Worm (Caenorhabditis elegans) whole organism, young adult: ENCODE results near the gene nhr-40.

Source experiments
- F33H1.4 ChIP-seq: fragments of 200-800 bp; sonication (Bioruptor generic); IDR thresholded peaks from 2 replicates; pipeline ENCODE4 v1.3.6; 2022; ENCODE audit warnings: missing genetic modification reagents, missing genetic modification characterization, missing compliant biosample characterization
- F52B5.7 ChIP-seq: sonication (generic microtip); optimal IDR thresholded peaks from 2 replicates; lab custom pipeline; 2016; ENCODE audit warnings: mild to moderate bottlenecking, missing genetic modification characterization, missing compliant biosample characterization
- F55B11.4 ChIP-seq: sonication (generic microtip); optimal IDR thresholded peaks from 2 replicates; lab custom pipeline; 2016; ENCODE audit warnings: missing compliant biosample characterization, missing genetic modification characterization, borderline replicate concordance; ENCODE audit not compliant: insufficient read depth
- F57C9.4 ChIP-seq: sonication (generic microtip); optimal IDR thresholded peaks from 2 replicates; lab custom pipeline; 2017; ENCODE audit warnings: mild to moderate bottlenecking, missing genetic modification characterization, missing compliant biosample characterization
- ZK185.1 ChIP-seq: sonication (generic microtip); optimal IDR thresholded peaks from 2 replicates; lab custom pipeline; 2016; ENCODE audit warnings: mild to moderate bottlenecking, missing genetic modification characterization, missing compliant biosample characterization; ENCODE audit not compliant: poor library complexity, severe bottlenecking
- ama-1 ChIP-seq, 3 experiments: fragments of 150-350 bp in 1 of 3; sonication (generic microtip) in 2 of 3; optimal IDR thresholded peaks; 2 replicates each; lab custom pipeline; 2014 to 2018; ENCODE audit warnings: missing biosample characterization in 2 of 3, missing genetic modification characterization in 2 of 3, missing genetic modification reagents in 2 of 3
- aptf-2 ChIP-seq: fragments of 200-800 bp; sonication (Bioruptor generic); conservative IDR thresholded peaks from 2 replicates; pipeline ENCODE4 v1.3.6; 2022; ENCODE audit warnings: missing genetic modification reagents, missing genetic modification characterization, missing compliant biosample characterization
- aptf-3 ChIP-seq: fragments of 200-800 bp; sonication (Bioruptor generic); IDR thresholded peaks from 2 replicates; pipeline ENCODE4 v1.3.6; 2022; ENCODE audit warnings: missing genetic modification characterization, missing compliant biosample characterization
- atf-7 ChIP-seq: sonication (generic microtip); optimal IDR thresholded peaks from 2 replicates; lab custom pipeline; 2017; ENCODE audit warnings: mild to moderate bottlenecking, missing genetic modification characterization, missing compliant biosample characterization
- athp-1 ChIP-seq: sonication (generic microtip); optimal IDR thresholded peaks from 2 replicates; lab custom pipeline; 2017; ENCODE audit warnings: mild to moderate bottlenecking, missing genetic modification characterization, missing compliant biosample characterization
- attf-5 ChIP-seq: fragments of 200-800 bp; sonication (Bioruptor generic); optimal IDR thresholded peaks from 2 replicates; lab custom pipeline; 2018; ENCODE audit warnings: mild to moderate bottlenecking, missing genetic modification characterization, missing compliant biosample characterization
- attf-6 ChIP-seq: fragments of 200-800 bp; sonication (Bioruptor generic); IDR thresholded peaks from 2 replicates; pipeline ENCODE4 v1.3.6; 2022; ENCODE audit warnings: missing genetic modification reagents, missing genetic modification characterization, missing compliant biosample characterization
- bed-2 ChIP-seq: fragments of 200-800 bp; sonication (Bioruptor generic); IDR thresholded peaks from 2 replicates; pipeline ENCODE4 v1.3.6; 2022; ENCODE audit warnings: missing genetic modification reagents, missing genetic modification characterization, missing compliant biosample characterization
- ceh-91 ChIP-seq: fragments of 200-800 bp; sonication (Bioruptor generic); IDR thresholded peaks from 2 replicates; pipeline ENCODE4 v1.3.6; 2022; ENCODE audit warnings: missing genetic modification reagents, missing genetic modification characterization, missing compliant biosample characterization
- egl-44 ChIP-seq: fragments of 200-800 bp; sonication (Bioruptor generic); IDR thresholded peaks from 2 replicates; pipeline ENCODE4 v1.3.6; 2022; ENCODE audit warnings: missing genetic modification reagents, missing genetic modification characterization, missing compliant biosample characterization
- ekl-4 ChIP-seq: fragments of 200-800 bp; sonication (Bioruptor generic); IDR thresholded peaks from 2 replicates; pipeline ENCODE4 v1.3.6; 2022; ENCODE audit warnings: missing genetic modification reagents, missing genetic modification characterization, missing compliant biosample characterization
- ets-4 ChIP-seq: fragments of 200-800 bp; sonication (Bioruptor generic); optimal IDR thresholded peaks from 2 replicates; lab custom pipeline; 2018; ENCODE audit warnings: mild to moderate bottlenecking, missing genetic modification characterization, missing compliant biosample characterization
- hlh-12 ChIP-seq: sonication (generic microtip); optimal IDR thresholded peaks from 2 replicates; lab custom pipeline; 2016; ENCODE audit warnings: missing genetic modification characterization, missing compliant biosample characterization
- hlh-26 ChIP-seq: fragments of 200-800 bp; sonication (Bioruptor generic); conservative IDR thresholded peaks from 2 replicates; pipeline ENCODE4 v1.3.6; 2022; ENCODE audit warnings: missing genetic modification reagents, missing genetic modification characterization, missing compliant biosample characterization
- hmg-1.2 ChIP-seq: fragments of 200-800 bp; sonication (Bioruptor generic); IDR thresholded peaks from 2 replicates; pipeline ENCODE4 v1.3.6; 2022; ENCODE audit warnings: missing genetic modification reagents, missing genetic modification characterization, missing compliant biosample characterization
- hsf-1 ChIP-seq: fragments of 200-800 bp; sonication (Bioruptor generic); IDR thresholded peaks from 2 replicates; pipeline ENCODE4 v1.3.6; 2022; ENCODE audit warnings: missing genetic modification reagents, missing genetic modification characterization, missing compliant biosample characterization
- lin-26 ChIP-seq: fragments of 200-800 bp; sonication (Bioruptor generic); IDR thresholded peaks from 2 replicates; pipeline ENCODE4 v1.3.6; 2022; ENCODE audit warnings: missing genetic modification reagents, missing genetic modification characterization, missing compliant biosample characterization
- lin-35 ChIP-seq, 3 experiments: fragments of 150-350 bp in 2 of 3; sonication (generic microtip) in 1 of 3; optimal IDR thresholded peaks; 2 replicates each; lab custom pipeline; 2014 to 2018; ENCODE audit warnings: missing biosample characterization in 3 of 3, missing genetic modification characterization in 3 of 3, missing genetic modification reagents in 3 of 3
- lin-40 ChIP-seq: sonication (generic microtip); optimal IDR thresholded peaks from 2 replicates; lab custom pipeline; 2016; ENCODE audit warnings: missing genetic modification characterization, mild to moderate bottlenecking, missing compliant biosample characterization, missing genotype, missing genetic modification reagents
- lin-54 ChIP-seq: fragments of 200-800 bp; sonication (Bioruptor generic); optimal IDR thresholded peaks from 2 replicates; lab custom pipeline; 2018; ENCODE audit warnings: mild to moderate bottlenecking, missing genetic modification characterization, missing compliant biosample characterization
- madf-10 ChIP-seq: sonication (generic microtip); optimal IDR thresholded peaks from 2 replicates; lab custom pipeline; 2016; ENCODE audit warnings: mild to moderate bottlenecking, missing genetic modification characterization, missing compliant biosample characterization
- mel-28 ChIP-seq: sonication (generic microtip); optimal IDR thresholded peaks from 2 replicates; lab custom pipeline; 2016; ENCODE audit warnings: borderline replicate concordance, mild to moderate bottlenecking, missing genetic modification characterization, missing compliant biosample characterization
- nhr-120 ChIP-seq: fragments of 200-800 bp; sonication (Bioruptor generic); IDR thresholded peaks from 2 replicates; pipeline ENCODE4 v1.3.6; 2022; ENCODE audit warnings: missing genetic modification characterization, missing compliant biosample characterization
- rpc-1 ChIP-seq, 2 experiments: fragments of 150-350 bp in 1 of 2; sonication (generic microtip) in 1 of 2; optimal IDR thresholded peaks; 2 replicates each; lab custom pipeline; 2014 to 2018; ENCODE audit warnings: missing biosample characterization in 1 of 2, missing genetic modification characterization in 1 of 2, missing genetic modification reagents in 1 of 2, missing genotype in 1 of 2
- snpc-4 ChIP-seq, 5 experiments: fragments of 150-350 bp in 1 of 5; sonication (generic microtip) in 4 of 5; optimal IDR thresholded peaks; 2 replicates each; lab custom pipeline; 2014 to 2018; ENCODE audit warnings: missing genetic modification characterization in 5 of 5, missing biosample characterization in 3 of 5, antibody characterized with exemption in 2 of 5, mild to moderate bottlenecking in 2 of 5, missing compliant biosample characterization in 2 of 5, missing genotype in 2 of 5, moderate library complexity in 2 of 5, missing genetic modification reagents in 1 of 5
- somi-1 ChIP-seq: fragments of 200-800 bp; sonication (Bioruptor generic); optimal IDR thresholded peaks from 2 replicates; lab custom pipeline; 2018; ENCODE audit warnings: mild to moderate bottlenecking, missing genetic modification characterization, missing compliant biosample characterization
- unc-62 ChIP-seq: fragments of 150-350 bp; optimal IDR thresholded peaks from 2 replicates; lab custom pipeline; 2014; ENCODE audit warnings: missing biosample characterization, missing genetic modification reagents, missing genetic modification characterization
- xnd-1 ChIP-seq: sonication (generic microtip); optimal IDR thresholded peaks from 2 replicates; lab custom pipeline; 2016; ENCODE audit warnings: missing genotype, missing genetic modification reagents, missing genetic modification characterization, missing compliant biosample characterization
- zim-3 ChIP-seq: sonication (generic microtip); optimal IDR thresholded peaks from 2 replicates; lab custom pipeline; 2017; ENCODE audit warnings: mild to moderate bottlenecking, missing genetic modification characterization, moderate library complexity, missing compliant biosample characterization

The nhr-40 gene

ce11 chrX:2620280-2620679 is 26.5 kb downstream of the nhr-40 start:
- TF ChIP-seq zim-3 (tag; lab: Kevin White, UChicago) (no peak), ekl-4 (GFP tag; lab: Robert Waterston, UW) (no peak), lin-54 (no peak), F55B11.4 (tag; lab: Kevin White, UChicago) (no peak), xnd-1 (tag; lab: Kevin White, UChicago) (no peak), F57C9.4 (tag; lab: Kevin White, UChicago) (no peak), atf-7 (tag; lab: Kevin White, UChicago) (no peak), egl-44 (GFP tag; lab: Robert Waterston, UW) (no peak)

DNA sequence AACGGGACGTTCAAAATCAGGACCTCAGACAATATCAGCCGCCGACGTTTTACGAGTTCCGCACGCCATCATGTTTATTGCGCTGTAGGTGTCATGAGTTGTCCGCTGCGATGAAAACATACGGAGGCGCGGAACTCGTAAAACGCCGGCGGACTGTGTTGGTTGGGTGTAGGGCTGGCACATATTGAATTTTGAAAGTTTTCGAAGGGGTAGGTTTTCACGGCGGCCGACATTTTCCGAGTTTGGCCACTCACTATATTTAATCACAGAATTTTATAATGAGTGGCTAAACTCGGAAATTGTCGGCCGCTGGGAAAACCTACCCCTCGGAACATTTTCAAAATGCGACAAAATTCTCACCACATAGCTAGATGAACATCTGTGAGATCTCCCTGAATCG is 32.4 kb downstream of the nhr-40 start:
- TF ChIP-seq athp-1: no peak
- peak; percentile 38; the same call in 1 of the 2 replicates for TF ChIP-seq hmg-1.2 (GFP tag; lab: Robert Waterston, UW)
- TF ChIP-seq lin-35 (GFP tag; optimal IDR thresholded peaks at IDR 0.05; lab: Kevin White, UChicago): no peak
- TF ChIP-seq nhr-120 (GFP tag; lab: Robert Waterston, UW): no peak
- no peak for TF ChIP-seq aptf-3 (GFP tag; lab: Robert Waterston, UW)
- no peak for TF ChIP-seq atf-7 (tag; lab: Kevin White, UChicago)
- no peak for TF ChIP-seq snpc-4 (GFP tag; optimal IDR thresholded peaks at IDR 0.05; lab: Kevin White, UChicago)
- TF ChIP-seq snpc-4 (tag; optimal IDR thresholded peaks at IDR 0.05; lab: Kevin White, UChicago): peak in 3 of 4 experiments; percentile 9 to 83 (median 64)
- TF ChIP-seq hlh-26 (GFP tag; lab: Robert Waterston, UW): no peak
- TF ChIP-seq lin-40 (tag; lab: Kevin White, UChicago): no peak

- TF ChIP-seq lin-26 (GFP tag; lab: Robert Waterston, UW) (0 out of 2 replicates have a peak, but pooled peaks have one; percentile 22), snpc-4 (GFP tag; optimal IDR thresholded peaks at IDR 0.05; lab: Kevin White, UChicago) (no peak), snpc-4 (tag; optimal IDR thresholded peaks at IDR 0.05; lab: Kevin White, UChicago) (peak in 2 of 4 experiments; percentile 64 to 73), egl-44 (GFP tag; lab: Robert Waterston, UW) (no peak), hlh-12 (tag; lab: Kevin White, UChicago) (no peak), aptf-2 (GFP tag; lab: Robert Waterston, UW) (no peak)
Measured at ce11 chrX:2632869-2633268, 39.1 kb downstream of the nhr-40 start.

- TF ChIP-seq F33H1.4 (GFP tag; lab: Robert Waterston, UW) (no peak), attf-6 (GFP tag; lab: Robert Waterston, UW) (no peak), rpc-1 (optimal IDR thresholded peaks at IDR 0.05; lab: Kevin White, UChicago) (no peak), rpc-1 (tag; optimal IDR thresholded peaks at IDR 0.05; lab: Kevin White, UChicago) (no peak), bed-2 (GFP tag; lab: Robert Waterston, UW) (no peak), unc-62 (GFP tag; lab: Kevin White, UChicago) (no peak), ekl-4 (GFP tag; lab: Robert Waterston, UW) (no peak), ets-4 (GFP tag; lab: Kevin White, UChicago) (no peak), nhr-120 (GFP tag; lab: Robert Waterston, UW) (no peak), ceh-91 (no peak), F52B5.7 (tag; lab: Kevin White, UChicago) (no peak), hsf-1 (no peak), madf-10 (tag; lab: Kevin White, UChicago) (no peak), somi-1 (GFP tag; lab: Kevin White, UChicago) (no peak), attf-5 (GFP tag; lab: Kevin White, UChicago) (no peak), ZK185.1 (tag; lab: Kevin White, UChicago) (no peak), mel-28 (no peak), ama-1 (optimal IDR thresholded peaks at IDR 0.05; lab: Kevin White, UChicago) (no peak), ama-1 (GFP tag; optimal IDR thresholded peaks at IDR 0.05; lab: Kevin White, UChicago) (no peak)
Measured at ce11 chrX:2640556-2640955, 46.8 kb downstream of the nhr-40 start.
